Fruit fly (Drosophila melanogaster) ovary, adult (tissue): ENCODE measurements around the gene velo.

Experiments used
- CG17801 ChIP-seq: fragments of 200-800 bp; optimal IDR thresholded peaks from 2 replicates; lab custom pipeline; 2019; ENCODE audit warnings: missing biosample characterization, mild to moderate bottlenecking, missing genetic modification characterization, moderate library complexity; ENCODE audit not compliant: partially characterized antibody

The velo gene

dm6 chr3L:6706723-6707591 is 45.6 kb downstream of the velo start:
- TF ChIP-seq CG17801: no peak

- no peak for TF ChIP-seq CG17801
Measured at dm6 chr3L:6705865-6706264, 46.7 kb downstream of the velo start.

dm6 chr3L:6704468-6705056 is 48.0 kb downstream of the velo start, which contains the start of gene CG8519:
TSS of gene CG8519 (plus strand) at chr3L:6704860.
- no peak for TF ChIP-seq CG17801

dm6 chr3L:6703368-6703807 is 49.2 kb downstream of the velo start, which contains the start of gene SP1173:
TSS of gene SP1173 (minus strand) at chr3L:6703521.
- no peak for TF ChIP-seq CG17801

- no peak for TF ChIP-seq CG17801
Measured at dm6 chr3L:6700962-6701477, 51.5 kb downstream of the velo start.

dm6 chr3L:6697353-6697752 is 55.2 kb downstream of the velo start:
- TF ChIP-seq CG17801: no peak
